Fruit fly (Drosophila melanogaster) S2 (cell line): Measurements from ENCODE around the gene rho.

Experiments used
- CG8478 ChIP-seq: fragments of >200 bp; optimal IDR thresholded peaks from 2 replicates; lab custom pipeline; 2018
- CTCF ChIP-seq, 2 experiments: fragments of >200 bp; optimal IDR thresholded peaks; 2 replicates each; lab custom pipeline; 2018

DNA sequence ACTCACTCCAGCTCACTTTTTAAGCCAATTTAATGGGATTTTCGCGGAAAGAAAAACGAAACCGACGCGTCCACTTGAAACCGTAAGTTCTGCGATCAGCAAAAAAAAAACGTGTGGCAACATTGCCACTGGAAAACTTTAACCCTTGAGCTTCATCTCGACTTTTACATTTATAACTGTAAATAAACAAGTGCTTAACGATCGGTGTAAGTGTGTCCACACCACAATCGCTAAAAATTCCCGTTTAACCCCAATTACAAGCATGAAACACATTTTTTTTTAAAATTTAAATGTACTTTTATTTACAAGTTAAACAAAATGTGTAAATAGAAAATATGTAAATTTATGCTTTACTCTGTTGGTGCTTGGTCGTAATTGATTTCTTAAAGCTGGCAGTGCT lies 11.5 kb downstream of the rho start, which contains the start of gene Ptp61F:
- TF ChIP-seq CTCF (optimal IDR thresholded peaks at IDR 0.05; lab: Kevin White, UChicago) (no peak), CG8478 (lab: Kevin White, UChicago) (no peak)
